Fruit fly (Drosophila melanogaster) whole organism: Measurements from ENCODE around the gene C15.

Source experiments
- CG8478 ChIP-seq: fragments of >200 bp; optimal IDR thresholded peaks from 2 replicates; lab custom pipeline; 2018; ENCODE audit warnings: inconsistent platforms
- Dll ChIP-seq: fragments of >200 bp; optimal IDR thresholded peaks from 2 replicates; lab custom pipeline; 2017
- pan ChIP-seq: fragments of >200 bp; optimal IDR thresholded peaks from 2 replicates; lab custom pipeline; 2017
- psq ChIP-seq: fragments of >200 bp; optimal IDR thresholded peaks from 2 replicates; lab custom pipeline; 2017
- usp ChIP-seq: fragments of >200 bp; optimal IDR thresholded peaks from 2 replicates; lab custom pipeline; 2017; ENCODE audit warnings: missing biosample characterization, missing genetic modification characterization, mixed read lengths

dm6 chr3R:21557052-21557451 is 57.3 kb downstream of the C15 start, which contains the start of gene slou:
- TF ChIP-seq usp (GFP tag; lab: Kevin White, UChicago) (no peak), CG8478 (lab: Kevin White, UChicago) (no peak), psq (lab: Kevin White, UChicago) (no peak), Dll (no peak), pan (no peak)
